Worm (Caenorhabditis elegans) whole organism, mixed stage, embryonic: ENCODE data around the gene cutl-2.

Experiments
- blmp-1 ChIP-seq: fragments of 150-350 bp; optimal IDR thresholded peaks from 2 replicates; lab custom pipeline; 2014; ENCODE audit warnings: missing biosample characterization, missing genetic modification characterization
- elt-3 ChIP-seq: fragments of 150-350 bp; optimal IDR thresholded peaks from 2 replicates; lab custom pipeline; 2014; ENCODE audit warnings: missing biosample characterization, missing genetic modification characterization
- flh-1 ChIP-seq: fragments of 200-800 bp; sonication (Bioruptor generic); optimal IDR thresholded peaks from 2 replicates; lab custom pipeline; 2018; ENCODE audit warnings: mild to moderate bottlenecking, missing genetic modification characterization, moderate library complexity, missing compliant biosample characterization
- sem-2 ChIP-seq: fragments of 200-800 bp; sonication (Bioruptor generic); optimal IDR thresholded peaks from 2 replicates; lab custom pipeline; 2018; ENCODE audit warnings: mild to moderate bottlenecking, missing genetic modification characterization, missing compliant biosample characterization
- zip-8 ChIP-seq: fragments of 150-350 bp; optimal IDR thresholded peaks from 2 replicates; lab custom pipeline; 2014; ENCODE audit warnings: missing biosample characterization, missing genetic modification characterization

The cutl-2 gene

ce11 chrII:9674678-9675077, 49.8 kb downstream of the cutl-2 start, which contains the start of gene arc-1:
arc-1 (plus strand) TSS chrII:9674978.
- TF ChIP-seq zip-8 (tag; lab: Kevin White, UChicago) (no peak), elt-3 (no peak), flh-1 (GFP tag; lab: Kevin White, UChicago) (no peak), sem-2 (GFP tag; lab: Kevin White, UChicago) (no peak), blmp-1 (tag; lab: Kevin White, UChicago) (no peak)
